Worm (Caenorhabditis elegans) whole organism, mixed stage, embryonic: ENCODE data around the gene svh-11.

Experiments
- M03D4.4 ChIP-seq: sonication (generic microtip); optimal IDR thresholded peaks from 2 replicates; lab custom pipeline; 2017; ENCODE audit warnings: mild to moderate bottlenecking, missing genetic modification characterization, missing compliant biosample characterization
- bed-3 ChIP-seq: fragments of 200-800 bp; sonication (Bioruptor generic); optimal IDR thresholded peaks from 3 replicates; lab custom pipeline; 2018; ENCODE audit warnings: mild to moderate bottlenecking, missing genetic modification characterization, moderate library complexity, missing compliant biosample characterization
- blmp-1 ChIP-seq: fragments of 150-350 bp; optimal IDR thresholded peaks from 2 replicates; lab custom pipeline; 2014; ENCODE audit warnings: missing biosample characterization, missing genetic modification characterization
- ceh-39 ChIP-seq: fragments of 150-350 bp; optimal IDR thresholded peaks from 2 replicates; lab custom pipeline; 2014; ENCODE audit warnings: missing biosample characterization, missing genetic modification characterization
- ceh-43 ChIP-seq: fragments of 200-800 bp; sonication (Bioruptor generic); optimal IDR thresholded peaks from 2 replicates; lab custom pipeline; 2018; ENCODE audit warnings: mild to moderate bottlenecking, missing genetic modification characterization, moderate library complexity, missing compliant biosample characterization
- ces-1 ChIP-seq: fragments of 150-350 bp; optimal IDR thresholded peaks from 2 replicates; lab custom pipeline; 2014; ENCODE audit warnings: missing biosample characterization, missing genetic modification reagents, missing genetic modification characterization
- cnd-1 ChIP-seq: fragments of 200-800 bp; sonication (Bioruptor generic); optimal IDR thresholded peaks from 2 replicates; lab custom pipeline; 2018; ENCODE audit warnings: mild to moderate bottlenecking, missing genetic modification characterization, missing compliant biosample characterization
- elt-1 ChIP-seq: sonication (generic microtip); optimal IDR thresholded peaks from 2 replicates; lab custom pipeline; 2017; ENCODE audit warnings: missing genetic modification characterization, mild to moderate bottlenecking, missing compliant biosample characterization, antibody characterized with exemption, moderate library complexity, borderline replicate concordance; ENCODE audit not compliant: insufficient read depth
- elt-3 ChIP-seq: fragments of 150-350 bp; optimal IDR thresholded peaks from 2 replicates; lab custom pipeline; 2014; ENCODE audit warnings: missing biosample characterization, missing genetic modification characterization
- flh-1 ChIP-seq: fragments of 200-800 bp; sonication (Bioruptor generic); optimal IDR thresholded peaks from 2 replicates; lab custom pipeline; 2018; ENCODE audit warnings: mild to moderate bottlenecking, missing genetic modification characterization, moderate library complexity, missing compliant biosample characterization
- ham-2 ChIP-seq: fragments of 200-800 bp; sonication (Bioruptor generic); optimal IDR thresholded peaks from 2 replicates; lab custom pipeline; 2018; ENCODE audit warnings: mild to moderate bottlenecking, missing genetic modification characterization, missing compliant biosample characterization
- hlh-1 ChIP-seq: fragments of 150-350 bp; optimal IDR thresholded peaks from 2 replicates; lab custom pipeline; 2014; ENCODE audit warnings: missing biosample characterization, missing genetic modification reagents, missing genetic modification characterization
- lin-13 ChIP-seq: fragments of 150-350 bp; optimal IDR thresholded peaks from 2 replicates; lab custom pipeline; 2014; ENCODE audit warnings: missing biosample characterization, missing genetic modification characterization
- lin-32 ChIP-seq: fragments of 200-800 bp; sonication (Bioruptor generic); optimal IDR thresholded peaks from 2 replicates; lab custom pipeline; 2018; ENCODE audit warnings: mild to moderate bottlenecking, missing genetic modification characterization, missing compliant biosample characterization
- lsy-2 ChIP-seq: fragments of 150-350 bp; optimal IDR thresholded peaks from 2 replicates; lab custom pipeline; 2014; ENCODE audit warnings: missing biosample characterization, missing genetic modification characterization
- mab-5 ChIP-seq: fragments of 150-350 bp; optimal IDR thresholded peaks from 2 replicates; lab custom pipeline; 2014; ENCODE audit warnings: missing biosample characterization, missing genetic modification characterization
- mep-1 ChIP-seq: fragments of 150-350 bp; optimal IDR thresholded peaks from 2 replicates; lab custom pipeline; 2017; ENCODE audit warnings: missing biosample characterization, missing genetic modification reagents, missing genetic modification characterization, inconsistent platforms
- mls-2 ChIP-seq: sonication (generic microtip); optimal IDR thresholded peaks from 2 replicates; lab custom pipeline; 2016; ENCODE audit warnings: mild to moderate bottlenecking, missing genetic modification characterization, moderate library complexity, missing compliant biosample characterization
- nhr-12 ChIP-seq: fragments of 150-350 bp; optimal IDR thresholded peaks from 2 replicates; lab custom pipeline; 2014; ENCODE audit warnings: missing biosample characterization, missing genetic modification characterization
- nhr-2 ChIP-seq: fragments of 150-350 bp; optimal IDR thresholded peaks from 2 replicates; lab custom pipeline; 2014; ENCODE audit warnings: missing biosample characterization, missing genetic modification characterization
- nhr-237 ChIP-seq: fragments of 150-350 bp; optimal IDR thresholded peaks from 2 replicates; lab custom pipeline; 2014; ENCODE audit warnings: missing biosample characterization, missing genetic modification characterization
- nhr-28 ChIP-seq: fragments of 150-350 bp; optimal IDR thresholded peaks from 2 replicates; lab custom pipeline; 2014; ENCODE audit warnings: missing biosample characterization, missing genetic modification characterization
- nhr-76 ChIP-seq: sonication (generic microtip); optimal IDR thresholded peaks from 2 replicates; lab custom pipeline; 2017; ENCODE audit warnings: missing biosample characterization, missing genetic modification characterization
- pha-4 ChIP-seq: fragments of 150-350 bp; optimal IDR thresholded peaks from 2 replicates; lab custom pipeline; 2018; ENCODE audit warnings: missing biosample characterization, missing genetic modification reagents, missing genetic modification characterization
- sem-2 ChIP-seq: fragments of 200-800 bp; sonication (Bioruptor generic); optimal IDR thresholded peaks from 2 replicates; lab custom pipeline; 2018; ENCODE audit warnings: mild to moderate bottlenecking, missing genetic modification characterization, missing compliant biosample characterization
- snpc-4 ChIP-seq: fragments of 150-350 bp; optimal IDR thresholded peaks from 2 replicates; lab custom pipeline; 2014; ENCODE audit warnings: missing biosample characterization, missing genetic modification characterization
- sptf-1 ChIP-seq: sonication (generic microtip); optimal IDR thresholded peaks from 2 replicates; lab custom pipeline; 2017; ENCODE audit warnings: mild to moderate bottlenecking, missing genetic modification characterization, moderate library complexity, missing compliant biosample characterization
- tbx-8 ChIP-seq: fragments of 200-800 bp; sonication (Bioruptor generic); optimal IDR thresholded peaks from 2 replicates; lab custom pipeline; 2018; ENCODE audit warnings: mild to moderate bottlenecking, missing genetic modification characterization, moderate library complexity, missing compliant biosample characterization
- unc-120 ChIP-seq: sonication (generic microtip); optimal IDR thresholded peaks from 2 replicates; lab custom pipeline; 2017; ENCODE audit warnings: missing genetic modification characterization, missing compliant biosample characterization; ENCODE audit not compliant: poor library complexity, severe bottlenecking
- unc-39 ChIP-seq: fragments of 150-350 bp; optimal IDR thresholded peaks from 2 replicates; lab custom pipeline; 2014; ENCODE audit warnings: missing biosample characterization, missing genetic modification characterization
- unc-62 ChIP-seq: fragments of 150-350 bp; optimal IDR thresholded peaks from 2 replicates; lab custom pipeline; 2014; ENCODE audit warnings: missing biosample characterization, missing genetic modification reagents, missing genetic modification characterization
- zip-8 ChIP-seq: fragments of 150-350 bp; optimal IDR thresholded peaks from 2 replicates; lab custom pipeline; 2014; ENCODE audit warnings: missing biosample characterization, missing genetic modification characterization
- ztf-11 ChIP-seq: fragments of 150-350 bp; optimal IDR thresholded peaks from 2 replicates; lab custom pipeline; 2014; ENCODE audit warnings: missing biosample characterization, missing genetic modification characterization

Gene svh-11

ce11 chrV:2238012-2238411 lies 31.1 kb downstream of the svh-11 start:
- no peak for TF ChIP-seq unc-120 (tag; lab: Kevin White, UChicago)
- no peak for TF ChIP-seq zip-8
- TF ChIP-seq ceh-39 (tag; lab: Kevin White, UChicago): no peak

ce11 chrV:2242630-2243029 lies 35.7 kb downstream of the svh-11 start, which contains the start of gene cyp-33C3:
Gene cyp-33C3 (plus strand): TSS chrV:2242778.
- TF ChIP-seq mep-1 (tag; lab: Kevin White, UChicago) (no peak), nhr-12 (tag; lab: Kevin White, UChicago) (no peak), sptf-1 (tag; lab: Kevin White, UChicago) (no peak), ceh-43 (no peak), nhr-76 (tag; lab: Kevin White, UChicago) (no peak), ztf-11 (tag; lab: Kevin White, UChicago) (no peak), M03D4.4 (no peak)

- TF ChIP-seq cnd-1 (tag; lab: Kevin White, UChicago): no peak
- no peak for TF ChIP-seq bed-3 (GFP tag; lab: Kevin White, UChicago)
- TF ChIP-seq nhr-12 (tag; lab: Kevin White, UChicago): no peak
- TF ChIP-seq pha-4 (tag; lab: Kevin White, UChicago): no peak
- TF ChIP-seq mep-1 (tag; lab: Kevin White, UChicago): no peak
- no peak for TF ChIP-seq ces-1 (GFP tag; lab: Kevin White, UChicago)
- no peak for TF ChIP-seq lsy-2 (tag; lab: Kevin White, UChicago)
- TF ChIP-seq lin-32 (GFP tag; lab: Kevin White, UChicago): no peak
- TF ChIP-seq mls-2 (tag; lab: Kevin White, UChicago): no peak
- no peak for TF ChIP-seq unc-39 (tag; lab: Kevin White, UChicago)
- no peak for TF ChIP-seq ztf-11 (tag; lab: Kevin White, UChicago)
- no peak for TF ChIP-seq lin-13 (tag; lab: Kevin White, UChicago)
- TF ChIP-seq sptf-1 (tag; lab: Kevin White, UChicago): no peak
- no peak for TF ChIP-seq tbx-8 (GFP tag; lab: Kevin White, UChicago)
- TF ChIP-seq mab-5 (tag; lab: Kevin White, UChicago): no peak
These were observed 37.9 kb downstream of the svh-11 start, which contains the start of gene cyp-33C5 for ce11 chrV:2244751-2245150. Gene cyp-33C5 (plus strand): TSS chrV:2245004.

- TF ChIP-seq nhr-28 (tag; lab: Kevin White, UChicago): no peak
- TF ChIP-seq hlh-1 (tag; lab: Kevin White, UChicago): no peak
- TF ChIP-seq tbx-8 (GFP tag; lab: Kevin White, UChicago): no peak
- TF ChIP-seq M03D4.4: no peak
These were observed 42.4 kb downstream of the svh-11 start, which contains the start of gene cyp-33C6 for ce11 chrV:2249310-2249709. Gene cyp-33C6 (minus strand): TSS chrV:2249410.

- TF ChIP-seq snpc-4 (tag; lab: Kevin White, UChicago) (no peak), blmp-1 (no peak)
These were observed 43.3 kb downstream of the svh-11 start, which contains the start of gene cyp-33C7 for ce11 chrV:2250126-2250590. Gene cyp-33C7 (plus strand): TSS chrV:2250540.

- TF ChIP-seq nhr-2 (no peak), ham-2 (GFP tag; lab: Kevin White, UChicago) (no peak), nhr-76 (tag; lab: Kevin White, UChicago) (no peak), nhr-237 (no peak), ces-1 (GFP tag; lab: Kevin White, UChicago) (no peak), elt-3 (tag; lab: Kevin White, UChicago) (no peak), flh-1 (GFP tag; lab: Kevin White, UChicago) (no peak), unc-120 (tag; lab: Kevin White, UChicago) (no peak), sem-2 (GFP tag; lab: Kevin White, UChicago) (no peak), elt-1 (tag; lab: Kevin White, UChicago) (no peak), mls-2 (tag; lab: Kevin White, UChicago) (no peak), nhr-28 (tag; lab: Kevin White, UChicago) (no peak), lsy-2 (tag; lab: Kevin White, UChicago) (no peak), blmp-1 (no peak), unc-62 (GFP tag; lab: Kevin White, UChicago) (no peak), ztf-11 (tag; lab: Kevin White, UChicago) (no peak)
These were observed 44.9 kb downstream of the svh-11 start for ce11 chrV:2251774-2252173.
